Worm (Caenorhabditis elegans): Measurements from ENCODE around the gene F36F12.3.

The F36F12.3 gene

DNA sequence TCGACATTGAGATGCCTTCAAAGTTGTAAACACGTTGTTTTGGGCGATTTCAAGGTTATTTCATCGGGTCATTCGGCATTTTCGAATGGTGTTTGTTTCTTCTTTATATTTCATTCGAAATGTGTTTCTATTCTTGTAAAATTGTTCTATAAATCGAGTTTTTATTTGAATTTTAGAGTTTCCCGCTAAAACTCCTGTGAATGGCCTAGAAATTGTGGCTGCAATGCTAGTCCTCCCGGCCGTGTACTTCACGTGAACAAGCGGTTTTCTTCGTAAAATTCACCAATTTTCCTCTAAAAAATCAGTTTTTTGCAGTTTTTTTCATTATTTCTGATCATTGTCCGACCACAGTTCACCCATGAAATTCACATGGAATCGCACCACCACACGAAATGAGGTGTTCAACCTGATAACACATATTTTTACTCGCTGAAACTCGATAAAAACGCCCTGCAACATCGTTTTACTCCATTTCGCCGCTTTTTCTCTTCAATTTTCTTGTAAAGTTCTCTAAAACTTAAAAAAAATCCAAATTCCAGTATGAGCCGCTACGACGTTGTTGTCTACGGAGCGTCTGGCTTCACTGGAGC lies 41.5 kb downstream of the F36F12.3 start, which contains the start of gene ldp-1:
ldp-1 (plus strand) TSS at position 540 of the 590 bp plus-strand sequence.
- TF ChIP-seq cnd-1 (tag; optimal IDR thresholded peaks at IDR 0.05): no peak
- TF ChIP-seq lin-32 (GFP tag; optimal IDR thresholded peaks at IDR 0.05): no peak
- TF ChIP-seq mep-1 (tag; optimal IDR thresholded peaks at IDR 0.05): no peak
- TF ChIP-seq drap-1 (GFP tag; optimal IDR thresholded peaks at IDR 0.05): no peak
- peak; percentile 24 for TF ChIP-seq ces-1 (GFP tag; optimal IDR thresholded peaks at IDR 0.05)
- peak; percentile 0 for TF ChIP-seq lsy-2 (tag; optimal IDR thresholded peaks at IDR 0.05)
- no peak for TF ChIP-seq nhr-12 (tag; optimal IDR thresholded peaks at IDR 0.05)
- TF ChIP-seq unc-39 (tag; optimal IDR thresholded peaks at IDR 0.05): no peak
- TF ChIP-seq unc-62 (GFP tag; optimal IDR thresholded peaks at IDR 0.05): no peak
- no peak for TF ChIP-seq ztf-11 (tag; optimal IDR thresholded peaks at IDR 0.05)
- TF ChIP-seq hlh-1 (tag; optimal IDR thresholded peaks at IDR 0.05): no peak
- TF ChIP-seq flh-1 (GFP tag; optimal IDR thresholded peaks at IDR 0.05): no peak
- no peak for TF ChIP-seq nhr-76 (tag; optimal IDR thresholded peaks at IDR 0.05)
- TF ChIP-seq mab-5 (tag; optimal IDR thresholded peaks at IDR 0.05): no peak
- peak; percentile 40 for TF ChIP-seq sptf-1 (tag; optimal IDR thresholded peaks at IDR 0.05)
- TF ChIP-seq ham-2 (GFP tag; optimal IDR thresholded peaks at IDR 0.05): no peak
- no peak for TF ChIP-seq blmp-1 (tag; optimal IDR thresholded peaks at IDR 0.05)
- TF ChIP-seq unc-120 (tag; optimal IDR thresholded peaks at IDR 0.05; ENCODE audit: poor library complexity, severe bottlenecking): no peak
- no peak for TF ChIP-seq tbx-8 (GFP tag; optimal IDR thresholded peaks at IDR 0.05)

DNA sequence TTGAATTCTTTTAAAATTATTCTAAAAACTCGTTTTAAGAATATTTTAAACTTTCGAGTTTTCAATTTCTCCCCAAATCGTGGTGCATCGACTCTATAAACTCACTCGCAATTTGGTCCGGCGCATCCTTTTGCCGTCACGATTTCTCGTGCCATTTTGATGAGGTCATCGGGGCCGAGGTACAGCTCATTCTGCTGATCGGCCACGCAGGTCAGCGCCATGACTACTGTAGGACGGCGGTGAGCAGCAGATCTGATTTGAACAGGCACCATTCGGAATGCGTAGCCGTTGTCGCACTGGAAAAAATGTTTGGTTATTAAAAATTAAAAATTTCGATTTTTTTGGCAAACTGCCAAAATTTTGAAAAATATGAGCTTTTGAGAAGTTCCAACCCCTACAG lies 47.1 kb downstream of the F36F12.3 start:
- TF ChIP-seq lsy-2 (tag; optimal IDR thresholded peaks at IDR 0.05): no peak
- TF ChIP-seq nhr-12 (tag; optimal IDR thresholded peaks at IDR 0.05): no peak
- no peak for TF ChIP-seq sem-2 (GFP tag; optimal IDR thresholded peaks at IDR 0.05)
- TF ChIP-seq elt-1 (tag; optimal IDR thresholded peaks at IDR 0.05; ENCODE audit: borderline replicate concordance, insufficient read depth): no peak
- TF ChIP-seq bed-3 (GFP tag; optimal IDR thresholded peaks at IDR 0.05): no peak
- TF ChIP-seq elt-3 (tag; optimal IDR thresholded peaks at IDR 0.05): no peak
- TF ChIP-seq drap-1 (GFP tag; optimal IDR thresholded peaks at IDR 0.05): no peak
- no peak for TF ChIP-seq blmp-1 (tag; optimal IDR thresholded peaks at IDR 0.05)
- TF ChIP-seq unc-120 (tag; optimal IDR thresholded peaks at IDR 0.05; ENCODE audit: poor library complexity, severe bottlenecking): no peak
- TF ChIP-seq ceh-43 (GFP tag; optimal IDR thresholded peaks at IDR 0.05): no peak
- TF ChIP-seq mls-2 (tag; optimal IDR thresholded peaks at IDR 0.05): no peak
- TF ChIP-seq snpc-4 (tag; optimal IDR thresholded peaks at IDR 0.05): no peak
- no peak for TF ChIP-seq sptf-1 (tag; optimal IDR thresholded peaks at IDR 0.05)
- no peak for TF ChIP-seq nhr-28 (tag; optimal IDR thresholded peaks at IDR 0.05)
- TF ChIP-seq unc-39 (tag; optimal IDR thresholded peaks at IDR 0.05): no peak

DNA sequence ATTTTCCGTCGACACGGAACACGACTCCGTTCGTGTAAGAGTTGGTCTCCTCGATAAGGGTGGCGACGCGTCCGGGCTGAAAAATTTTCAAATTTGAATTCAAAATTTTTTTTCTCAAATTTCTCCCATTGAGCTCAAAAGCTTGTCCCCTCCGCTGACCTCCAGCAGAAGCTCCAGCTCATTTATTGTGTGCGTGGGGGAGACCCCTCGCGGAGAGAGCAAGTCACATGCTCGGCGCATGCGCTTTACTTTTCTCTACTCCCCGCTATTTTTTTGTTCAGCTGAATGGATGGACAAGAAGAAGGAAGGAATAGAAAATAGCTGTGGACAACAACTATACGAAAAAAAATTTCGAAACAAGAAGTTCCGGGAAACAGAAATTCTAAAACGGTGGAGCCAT lies 47.9 kb downstream of the F36F12.3 start:
- TF ChIP-seq mep-1 (tag; optimal IDR thresholded peaks at IDR 0.05): peak; percentile 4
- TF ChIP-seq nhr-2 (tag; optimal IDR thresholded peaks at IDR 0.05): no peak
- TF ChIP-seq ces-1 (GFP tag; optimal IDR thresholded peaks at IDR 0.05): peak; percentile 4
- peak; percentile 20 for TF ChIP-seq nhr-237 (tag; optimal IDR thresholded peaks at IDR 0.05)
- TF ChIP-seq bed-3 (GFP tag; optimal IDR thresholded peaks at IDR 0.05): no peak
- no peak for TF ChIP-seq sptf-1 (tag; optimal IDR thresholded peaks at IDR 0.05)

DNA sequence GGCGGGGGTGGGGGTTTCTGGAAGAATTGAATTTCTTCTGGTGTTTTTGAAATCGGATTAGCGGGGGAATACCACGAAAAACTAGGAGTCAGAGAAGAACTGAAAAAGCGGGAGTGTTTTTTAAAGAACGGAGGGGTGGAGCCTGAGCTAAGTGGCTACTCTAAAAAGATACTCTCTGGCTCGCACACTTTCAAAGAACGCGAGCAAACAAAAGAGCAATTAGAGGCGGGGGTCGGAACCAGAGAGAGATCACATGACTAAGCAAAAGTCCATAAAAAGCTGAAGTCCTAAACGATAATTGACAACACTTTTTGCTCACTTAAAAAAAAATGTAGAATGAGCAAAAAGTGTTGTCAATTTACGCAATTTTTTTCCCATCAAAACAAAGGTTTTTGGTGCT lies 48.7 kb downstream of the F36F12.3 start:
- TF ChIP-seq ceh-83 (GFP tag; optimal IDR thresholded peaks at IDR 0.05): no peak
- TF ChIP-seq bed-3 (GFP tag; optimal IDR thresholded peaks at IDR 0.05): no peak
- no peak for TF ChIP-seq snpc-4 (tag; optimal IDR thresholded peaks at IDR 0.05)
- TF ChIP-seq sptf-1 (tag; optimal IDR thresholded peaks at IDR 0.05): no peak
- no peak for TF ChIP-seq ces-1 (GFP tag; optimal IDR thresholded peaks at IDR 0.05)
- TF ChIP-seq cnd-1 (tag; optimal IDR thresholded peaks at IDR 0.05): no peak
- TF ChIP-seq ceh-43 (GFP tag; optimal IDR thresholded peaks at IDR 0.05): no peak
- TF ChIP-seq pha-4 (tag; optimal IDR thresholded peaks at IDR 0.05): no peak
- no peak for TF ChIP-seq unc-120 (tag; optimal IDR thresholded peaks at IDR 0.05; ENCODE audit: poor library complexity, severe bottlenecking)
- no peak for TF ChIP-seq lin-13 (tag; optimal IDR thresholded peaks at IDR 0.05)
- TF ChIP-seq blmp-1 (tag; optimal IDR thresholded peaks at IDR 0.05): no peak
- no peak for TF ChIP-seq nhr-12 (tag; optimal IDR thresholded peaks at IDR 0.05)
- TF ChIP-seq zip-8 (tag; optimal IDR thresholded peaks at IDR 0.05): no peak
- no peak for TF ChIP-seq mep-1 (tag; optimal IDR thresholded peaks at IDR 0.05)
- no peak for TF ChIP-seq lsy-2 (tag; optimal IDR thresholded peaks at IDR 0.05)
- TF ChIP-seq nhr-28 (tag; optimal IDR thresholded peaks at IDR 0.05): no peak
- TF ChIP-seq nhr-2 (tag; optimal IDR thresholded peaks at IDR 0.05): no peak
